Fruit fly (Drosophila melanogaster): ENCODE results near the gene Mayo.

Mayo gene

DNA sequence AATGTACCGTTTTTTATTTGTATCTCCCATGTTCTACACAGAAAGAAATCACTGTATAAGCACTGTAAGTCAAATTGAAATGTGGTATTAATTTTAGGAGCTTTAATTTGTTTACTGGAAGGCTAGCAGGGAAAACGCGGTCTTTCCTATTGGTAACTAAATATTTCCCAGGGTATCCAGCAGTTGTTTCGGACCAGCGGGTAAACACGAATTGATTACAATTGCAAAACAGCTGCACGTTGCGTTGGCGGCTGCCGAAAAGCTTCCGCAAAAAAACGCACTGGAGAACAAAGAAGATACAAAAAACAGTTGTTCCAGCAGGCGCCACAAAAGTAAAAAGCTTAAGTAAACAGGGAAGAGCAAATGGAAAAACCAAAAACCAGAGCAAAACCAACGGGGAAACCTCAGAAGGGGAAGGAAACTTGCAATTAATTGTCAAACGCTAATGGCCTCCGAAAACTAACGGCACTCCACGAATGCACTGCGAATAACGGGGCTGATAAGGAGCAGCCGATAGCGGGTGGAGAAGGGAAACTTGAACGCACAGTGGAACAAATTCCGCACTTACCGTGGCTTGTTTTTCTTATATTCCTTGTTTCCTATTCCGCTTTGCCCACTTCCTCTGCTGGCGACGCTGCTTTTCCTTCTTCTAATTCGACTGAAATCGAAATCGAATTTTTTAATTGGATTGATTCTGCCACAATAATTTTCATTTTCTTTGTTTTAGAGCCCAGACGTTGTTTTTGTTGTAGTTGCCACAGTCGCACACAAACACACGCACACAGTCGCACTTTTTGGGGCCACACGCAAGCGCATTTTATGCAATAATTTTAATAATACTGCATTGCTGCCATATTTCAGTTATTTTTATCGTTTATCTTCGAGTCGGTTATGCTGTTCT lies 48.9 kb downstream of the Mayo start (continued):
- TF ChIP-seq CG17802 (tag; optimal IDR thresholded peaks at IDR 0.05) (peak; percentile 20), CG7357 (GFP tag; IDR thresholded peaks at IDR 0.05) (0 out of 3 replicates have a peak, but pooled peaks have one; percentile 10), CG1832 (GFP tag; optimal IDR thresholded peaks at IDR 0.05) (no peak), CG7928 (GFP tag; optimal IDR thresholded peaks at IDR 0.05) (no peak), seq (GFP tag; IDR thresholded peaks at IDR 0.05) (no peak), Eip74EF (GFP tag; optimal IDR thresholded peaks at IDR 0.05) (no peak), Hmx (GFP tag; optimal IDR thresholded peaks at IDR 0.05) (no peak), Kr (GFP tag; optimal IDR thresholded peaks at IDR 0.05) (no peak), CG12155 (GFP tag; optimal IDR thresholded peaks at IDR 0.05) (no peak), CG11398 (GFP tag; optimal IDR thresholded peaks at IDR 0.05) (no peak), en (GFP tag; optimal IDR thresholded peaks at IDR 0.05) (no peak), maf-S (GFP tag; optimal IDR thresholded peaks at IDR 0.05) (no peak), inv (GFP tag; IDR thresholded peaks at IDR 0.05; ENCODE audit: partially characterized antibody) (no peak), pros (GFP tag; optimal IDR thresholded peaks at IDR 0.05) (no peak), CG3995 (GFP tag; optimal IDR thresholded peaks at IDR 0.05) (no peak), Camta (GFP tag; optimal IDR thresholded peaks at IDR 0.05) (peak; percentile 5), zfh2 (GFP tag; optimal IDR thresholded peaks at IDR 0.05) (peak; percentile 7), CG31365 (tag; optimal IDR thresholded peaks at IDR 0.05) (no peak), Abd-B (GFP tag; optimal IDR thresholded peaks at IDR 0.05) (peak; percentile 3), CG12299 (tag; optimal IDR thresholded peaks at IDR 0.05) (no peak), CG12236 (GFP tag; optimal IDR thresholded peaks at IDR 0.05) (peak; percentile 2), esg (GFP tag; conservative IDR thresholded peaks at IDR 0.05) (0 out of 2 replicates have a peak, but pooled peaks have one; percentile 23), Hand (GFP tag; optimal IDR thresholded peaks at IDR 0.05) (no peak), CG18262 (tag; optimal IDR thresholded peaks at IDR 0.05) (no peak), Trl (optimal IDR thresholded peaks at IDR 0.05) (peak in 1 of 2 experiments; percentile 47), Trl (GFP tag; optimal IDR thresholded peaks at IDR 0.05) (peak; percentile 41), lmd (GFP tag; IDR thresholded peaks at IDR 0.05) (peak; percentile 25; the same call in 1 of the 2 replicates), slou (GFP tag; optimal IDR thresholded peaks at IDR 0.05) (no peak), chinmo (GFP tag; IDR thresholded peaks at IDR 0.05; ENCODE audit: partially characterized antibody) (no peak), CG18599 (GFP tag; optimal IDR thresholded peaks at IDR 0.05) (peak; percentile 57), CG17385 (GFP tag; optimal IDR thresholded peaks at IDR 0.05) (peak; percentile 21), Pdp1 (GFP tag; optimal IDR thresholded peaks at IDR 0.05) (peak; percentile 23 to 86), CG1529 (GFP tag; optimal IDR thresholded peaks at IDR 0.05) (no peak), bab2 (GFP tag; optimal IDR thresholded peaks at IDR 0.05) (no peak), fd102C (GFP tag; optimal IDR thresholded peaks at IDR 0.05) (no peak), abd-A (tag; optimal IDR thresholded peaks at IDR 0.05) (no peak), Doc3 (GFP tag; IDR thresholded peaks at IDR 0.05; ENCODE audit: partially characterized antibody) (no peak), Antp (GFP tag; optimal IDR thresholded peaks at IDR 0.05) (peak; percentile 63), Gug (GFP tag; IDR thresholded peaks at IDR 0.05) (peak; percentile 43; the same call in 1 of the 4 replicates), bsh (GFP tag; optimal IDR thresholded peaks at IDR 0.05) (peak in 1 of 2 experiments; percentile 61), crol (GFP tag; IDR thresholded peaks at IDR 0.05) (peak; percentile 61), Rx (GFP tag; IDR thresholded peaks at IDR 0.05) (peak; percentile 51), CG6654 (GFP tag; optimal IDR thresholded peaks at IDR 0.05) (peak; percentile 12), Lpt (GFP tag; optimal IDR thresholded peaks at IDR 0.05) (no peak), nau (GFP tag; optimal IDR thresholded peaks at IDR 0.05) (peak; percentile 17), repo (GFP tag; optimal IDR thresholded peaks at IDR 0.05) (no peak), sim (GFP tag; IDR thresholded peaks at IDR 0.05) (no peak), CG14710 (tag; optimal IDR thresholded peaks at IDR 0.05) (no peak)

Data from whole organism, embryonic.